Fruit fly (Drosophila melanogaster) whole organism, prepupa: ENCODE results near the gene orion.
A peak's percentile ranks its signal among the peaks of the same experiment; 100 is the strongest.

Experiments
- CG10631 ChIP-seq: fragments of 200-800 bp; sonication (Bioruptor generic); optimal IDR thresholded peaks from 2 replicates; lab custom pipeline; 2016; ENCODE audit warnings: missing biosample characterization, missing genetic modification characterization
- CG10669 ChIP-seq: fragments of 200-800 bp; sonication (Bioruptor generic); optimal IDR thresholded peaks from 3 replicates; lab custom pipeline; 2018; ENCODE audit warnings: missing biosample characterization, mild to moderate bottlenecking, missing genetic modification characterization, moderate library complexity
- CG11294 ChIP-seq: fragments of 200-800 bp; sonication (Bioruptor generic); IDR thresholded peaks from 2 replicates; pipeline ENCODE4 v1.3.6; 2022; ENCODE audit warnings: missing biosample characterization, missing genetic modification characterization
- CG11762 ChIP-seq: fragments of 200-800 bp; sonication (Bioruptor generic); optimal IDR thresholded peaks from 3 replicates; lab custom pipeline; 2016; ENCODE audit warnings: missing biosample characterization, missing genetic modification characterization; ENCODE audit not compliant: insufficient read depth
- CG16779 ChIP-seq: fragments of 200-800 bp; sonication (Bioruptor generic); optimal IDR thresholded peaks from 3 replicates; lab custom pipeline; 2017; ENCODE audit warnings: missing biosample characterization, mild to moderate bottlenecking, missing genetic modification characterization
- CG32006 ChIP-seq: fragments of 200-800 bp; sonication (Bioruptor generic); optimal IDR thresholded peaks from 3 replicates; lab custom pipeline; 2017; ENCODE audit warnings: missing biosample characterization, mild to moderate bottlenecking, missing genetic modification characterization
- CG34406 ChIP-seq: fragments of 200-800 bp; sonication (Bioruptor generic); optimal IDR thresholded peaks from 3 replicates; lab custom pipeline; 2016; ENCODE audit warnings: missing biosample characterization, missing genetic modification characterization
- CG3919 ChIP-seq: fragments of 200-800 bp; sonication (Bioruptor generic); optimal IDR thresholded peaks from 3 replicates; lab custom pipeline; 2016; ENCODE audit warnings: missing biosample characterization, missing genetic modification characterization
- CG4318 ChIP-seq: fragments of 200-800 bp; sonication (Bioruptor generic); optimal IDR thresholded peaks from 3 replicates; lab custom pipeline; 2017; ENCODE audit warnings: missing biosample characterization, mild to moderate bottlenecking, missing genetic modification characterization
- CG6792 ChIP-seq: fragments of 200-800 bp; sonication (Bioruptor generic); optimal IDR thresholded peaks from 3 replicates; lab custom pipeline; 2016; ENCODE audit warnings: missing biosample characterization, missing genetic modification characterization
- CG6808 ChIP-seq: fragments of 200-800 bp; sonication (Bioruptor generic); optimal IDR thresholded peaks from 3 replicates; lab custom pipeline; 2017; ENCODE audit warnings: missing biosample characterization, missing genetic modification characterization, mild to moderate bottlenecking, moderate library complexity, missing genetic modification reagents
- CG6854 ChIP-seq: fragments of 200-800 bp; sonication (Bioruptor generic); optimal IDR thresholded peaks from 2 replicates; lab custom pipeline; 2017; ENCODE audit warnings: missing biosample characterization, mild to moderate bottlenecking, missing genetic modification characterization
- CG7368 ChIP-seq: fragments of 200-800 bp; sonication (Bioruptor generic); optimal IDR thresholded peaks from 3 replicates; lab custom pipeline; 2016; ENCODE audit warnings: missing biosample characterization, missing genetic modification characterization
- CG8632 ChIP-seq: fragments of 200-800 bp; sonication (Bioruptor generic); optimal IDR thresholded peaks from 3 replicates; lab custom pipeline; 2016; ENCODE audit warnings: missing biosample characterization, missing genetic modification characterization
- CG9139 ChIP-seq: fragments of 200-800 bp; sonication (Bioruptor generic); optimal IDR thresholded peaks from 3 replicates; lab custom pipeline; 2017; ENCODE audit warnings: missing biosample characterization, mild to moderate bottlenecking, missing genetic modification characterization
- Eip75B ChIP-seq: fragments of 200-800 bp; sonication (Bioruptor generic); optimal IDR thresholded peaks from 3 replicates; lab custom pipeline; 2016; ENCODE audit warnings: missing biosample characterization, missing genetic modification characterization
- Eip78C ChIP-seq: fragments of 200-800 bp; sonication (Bioruptor generic); peaks from one replicate; lab custom pipeline; 2016; ENCODE audit warnings: missing biosample characterization, missing genetic modification characterization
- Eip93F ChIP-seq: fragments of 200-800 bp; sonication (Bioruptor generic); optimal IDR thresholded peaks from 2 replicates; lab custom pipeline; 2016; ENCODE audit warnings: missing biosample characterization, mild to moderate bottlenecking, missing genetic modification characterization
- Ets96B ChIP-seq: fragments of 200-800 bp; optimal IDR thresholded peaks from 2 replicates; lab custom pipeline; 2019; ENCODE audit warnings: missing biosample characterization, mild to moderate bottlenecking, missing genetic modification characterization, moderate library complexity
- Gug ChIP-seq: fragments of 200-800 bp; sonication (Bioruptor generic); IDR thresholded peaks from 2 replicates; pipeline ENCODE4 v1.3.6; 2022; ENCODE audit warnings: missing biosample characterization, missing genetic modification characterization
- Hr38 ChIP-seq: sonication (Bioruptor generic); optimal IDR thresholded peaks from 2 replicates; lab custom pipeline; 2016; ENCODE audit warnings: missing biosample characterization, missing genetic modification characterization
- Lpt ChIP-seq: fragments of 200-800 bp; sonication (Bioruptor generic); optimal IDR thresholded peaks from 3 replicates; lab custom pipeline; 2016; ENCODE audit warnings: missing biosample characterization, missing genetic modification characterization
- Met ChIP-seq: fragments of 200-800 bp; sonication (Bioruptor generic); optimal IDR thresholded peaks from 3 replicates; lab custom pipeline; 2016; ENCODE audit warnings: missing biosample characterization, missing genetic modification characterization
- OdsH ChIP-seq: fragments of 200-800 bp; sonication (Bioruptor generic); optimal IDR thresholded peaks from 3 replicates; lab custom pipeline; 2016; ENCODE audit warnings: missing biosample characterization, missing genetic modification characterization
- Smox ChIP-seq: fragments of 200-800 bp; sonication (Bioruptor generic); optimal IDR thresholded peaks from 3 replicates; lab custom pipeline; 2016; ENCODE audit warnings: missing biosample characterization, missing genetic modification characterization
- Sox102F ChIP-seq: fragments of 200-800 bp; sonication (Bioruptor generic); optimal IDR thresholded peaks from 2 replicates; lab custom pipeline; 2016; ENCODE audit warnings: missing biosample characterization, mild to moderate bottlenecking, missing genetic modification characterization
- achi ChIP-seq: fragments of 200-800 bp; sonication (Bioruptor generic); optimal IDR thresholded peaks from 3 replicates; lab custom pipeline; 2016; ENCODE audit warnings: missing biosample characterization, missing genetic modification characterization
- acj6 ChIP-seq: fragments of 200-800 bp; sonication (Bioruptor generic); optimal IDR thresholded peaks from 3 replicates; lab custom pipeline; 2016; ENCODE audit warnings: missing biosample characterization, missing genetic modification characterization
- dsx ChIP-seq: fragments of 200-800 bp; optimal IDR thresholded peaks from 3 replicates; lab custom pipeline; 2019; ENCODE audit warnings: missing biosample characterization, mild to moderate bottlenecking, missing genetic modification characterization, moderate library complexity; ENCODE audit not compliant: poor library complexity, severe bottlenecking
- eg ChIP-seq: fragments of 200-800 bp; sonication (Bioruptor generic); IDR thresholded peaks from 3 replicates; pipeline ENCODE4 v1.3.6; 2022; ENCODE audit warnings: missing biosample characterization, missing genetic modification characterization
- esn ChIP-seq: fragments of 200-800 bp; sonication (Bioruptor generic); optimal IDR thresholded peaks from 2 replicates; lab custom pipeline; 2016; ENCODE audit warnings: missing biosample characterization, mild to moderate bottlenecking, missing genetic modification characterization, moderate library complexity
- fd59A ChIP-seq: fragments of 200-800 bp; sonication (Bioruptor generic); optimal IDR thresholded peaks from 2 replicates; lab custom pipeline; 2017; ENCODE audit warnings: missing biosample characterization, mild to moderate bottlenecking, missing genetic modification characterization, missing genetic modification reagents
- fkh ChIP-seq: fragments of 200-800 bp; sonication (Bioruptor generic); optimal IDR thresholded peaks from 3 replicates; lab custom pipeline; 2017; ENCODE audit warnings: missing biosample characterization, mild to moderate bottlenecking, missing genetic modification characterization, moderate library complexity
- pdm3 ChIP-seq: fragments of 200-800 bp; sonication (Bioruptor generic); optimal IDR thresholded peaks from 3 replicates; lab custom pipeline; 2016; ENCODE audit warnings: missing biosample characterization, missing genetic modification characterization
- salr ChIP-seq, 2 experiments: fragments of 200-800 bp; sonication (Bioruptor generic); optimal IDR thresholded peaks; 3 replicates each; lab custom pipeline; 2016 to 2018; ENCODE audit warnings: missing biosample characterization in 2 of 2, missing genetic modification characterization in 2 of 2, mild to moderate bottlenecking in 1 of 2
- ss ChIP-seq, 2 experiments: fragments of 200-800 bp; sonication (Bioruptor generic); optimal IDR thresholded peaks; 2 replicates in 1 of 2; 3 replicates in 1 of 2; lab custom pipeline; 2017 to 2018; ENCODE audit warnings: mild to moderate bottlenecking in 2 of 2, missing biosample characterization in 2 of 2, missing genetic modification characterization in 2 of 2, moderate library complexity in 1 of 2
- topi ChIP-seq: fragments of 200-800 bp; sonication (Bioruptor generic); optimal IDR thresholded peaks from 3 replicates; lab custom pipeline; 2016; ENCODE audit warnings: missing biosample characterization, missing genetic modification characterization

The orion gene

DNA sequence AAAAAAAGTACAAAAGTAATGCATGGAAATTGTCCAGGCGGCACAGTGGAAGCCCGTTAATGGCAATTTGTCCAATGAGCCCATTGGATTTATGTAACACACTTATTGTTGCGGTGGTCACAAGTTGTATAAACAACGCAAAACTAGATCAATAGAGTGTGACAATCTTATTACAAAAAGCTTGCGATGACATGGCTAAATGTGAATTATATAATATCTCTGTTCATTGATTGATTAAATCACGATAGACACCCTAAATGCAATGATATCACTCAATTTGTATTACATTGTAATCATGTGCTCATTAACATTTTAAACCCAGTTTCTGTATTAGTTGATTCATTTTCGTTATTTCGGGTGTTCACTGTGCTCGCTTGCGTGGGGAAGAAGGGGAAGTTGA, 31.3 kb upstream of the orion start (continued):
- TF ChIP-seq CG8632 (GFP tag; lab: Kevin White, UChicago) = peak; percentile 38
- no peak for TF ChIP-seq CG16779
- TF ChIP-seq Eip93F (GFP tag; lab: Kevin White, UChicago) = no peak
- TF ChIP-seq dsx (GFP tag; lab: Kevin White, UChicago) = no peak
- peak; percentile 48 for TF ChIP-seq CG6808
- TF ChIP-seq pdm3 (GFP tag; lab: Kevin White, UChicago) = peak; percentile 32
- no peak for TF ChIP-seq Lpt (GFP tag; lab: Kevin White, UChicago)
- peak; percentile 27 for TF ChIP-seq CG34406
- TF ChIP-seq Hr38 = no peak
- peak in 1 of 2 experiments; percentile 15 for TF ChIP-seq ss (GFP tag; optimal IDR thresholded peaks at IDR 0.05; lab: Kevin White, UChicago)
- peak; percentile 55 for TF ChIP-seq Met
- peak; percentile 19 for TF ChIP-seq Smox (GFP tag; lab: Kevin White, UChicago)
- peak; percentile 11 for TF ChIP-seq CG11762 (GFP tag; lab: Kevin White, UChicago)

DNA sequence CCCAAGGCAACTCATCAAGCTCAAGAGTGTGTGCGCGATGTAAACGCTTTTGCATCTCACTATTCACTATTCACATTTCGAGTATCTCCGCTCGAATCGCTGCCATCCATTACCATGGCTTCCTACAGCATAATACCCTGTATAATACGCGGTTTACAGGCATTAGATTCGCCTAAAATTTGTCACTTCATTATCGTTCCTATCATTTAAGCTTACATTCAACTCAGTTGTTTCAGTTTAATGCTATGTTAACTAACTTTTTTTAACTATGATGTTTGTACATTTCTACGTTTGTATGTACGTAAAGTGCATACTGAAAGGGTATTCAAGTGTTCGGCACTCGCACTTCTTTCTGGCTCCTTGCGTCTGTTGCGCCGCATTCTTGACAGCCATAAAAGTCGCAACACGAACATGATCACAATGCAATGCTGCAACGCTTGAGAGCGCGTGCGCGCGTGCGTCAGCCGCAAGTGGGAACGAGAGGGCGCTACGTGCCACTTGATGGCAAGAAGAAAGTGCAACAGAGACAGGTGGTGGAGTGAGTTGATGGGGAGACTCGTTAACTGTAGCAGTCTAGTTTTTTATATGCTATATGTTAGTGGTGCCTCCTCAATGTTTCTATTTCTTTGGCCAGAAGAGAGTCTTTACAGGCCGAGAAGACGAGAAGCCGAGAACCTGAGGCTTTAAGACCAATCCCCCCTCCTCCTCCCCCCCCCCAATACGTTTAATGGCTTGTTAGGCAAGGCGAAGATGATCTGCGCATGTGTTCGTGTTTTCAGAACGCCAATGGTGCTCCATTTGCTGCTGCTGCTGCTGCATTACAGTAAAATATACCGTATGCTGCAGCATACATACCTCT, 30.5 kb upstream of the orion start:
- TF ChIP-seq pdm3 (GFP tag; lab: Kevin White, UChicago) (peak; percentile 9), CG6792 (GFP tag; lab: Kevin White, UChicago) (peak; percentile 1), Sox102F (peak; percentile 2), eg (0 out of 3 replicates have a peak, but pooled peaks have one; percentile 31), Lpt (GFP tag; lab: Kevin White, UChicago) (no peak), CG10669 (GFP tag; lab: Kevin White, UChicago) (no peak), topi (GFP tag; lab: Kevin White, UChicago) (peak; percentile 24), CG3919 (GFP tag; lab: Kevin White, UChicago) (no peak), CG32006 (GFP tag; lab: Kevin White, UChicago) (peak; percentile 43), fd59A (GFP tag; lab: Kevin White, UChicago) (no peak), fkh (no peak), OdsH (peak; percentile 10), Hr38 (no peak), ss (GFP tag; optimal IDR thresholded peaks at IDR 0.05; lab: Kevin White, UChicago) (peak; percentile 13 to 83), salr (GFP tag; optimal IDR thresholded peaks at IDR 0.05; lab: Kevin White, UChicago) (no peak), CG11762 (GFP tag; lab: Kevin White, UChicago) (no peak), achi (GFP tag; lab: Kevin White, UChicago) (peak; percentile 9), CG6808 (no peak), acj6 (GFP tag; lab: Kevin White, UChicago) (no peak), CG10631 (GFP tag; lab: Kevin White, UChicago) (peak; percentile 28), CG4318 (GFP tag; lab: Kevin White, UChicago) (peak; percentile 3), esn (GFP tag; lab: Kevin White, UChicago) (peak; percentile 1), CG11294 (GFP tag; lab: Robert Waterston, UW) (no peak), Eip78C (GFP tag; lab: Kevin White, UChicago) (peak; percentile 67), CG9139 (no peak), Gug (0 out of 2 replicates have a peak, but pooled peaks have one; percentile 9), Ets96B (tag; lab: Kevin White, UChicago) (peak; percentile 2), dsx (GFP tag; lab: Kevin White, UChicago) (peak; percentile 30), Met (no peak), CG7368 (GFP tag; lab: Kevin White, UChicago) (no peak), Eip75B (GFP tag; lab: Kevin White, UChicago) (peak; percentile 3), CG6854 (no peak)
